Fruit fly (Drosophila melanogaster) whole organism, embryonic: ENCODE data around the gene Ac3.

Source experiments
- B-H1 ChIP-seq: fragments of 200-800 bp; sonication (Bioruptor generic); IDR thresholded peaks from 3 replicates; pipeline ENCODE4 v1.3.6; 2022; ENCODE audit warnings: missing biosample characterization, missing genetic modification characterization
- CG10366 ChIP-seq: fragments of 200-800 bp; sonication (Bioruptor generic); IDR thresholded peaks from 2 replicates; pipeline ENCODE4 v1.3.6; 2022; ENCODE audit warnings: missing biosample characterization, missing genetic modification characterization
- CG11504 ChIP-seq: fragments of 200-800 bp; sonication (Bioruptor generic); optimal IDR thresholded peaks from 3 replicates; lab custom pipeline; 2019; ENCODE audit warnings: missing biosample characterization, mild to moderate bottlenecking, missing genetic modification characterization, moderate library complexity
- CG11723 ChIP-seq: fragments of 200-800 bp; sonication (Bioruptor generic); optimal IDR thresholded peaks from 2 replicates; lab custom pipeline; 2017; ENCODE audit warnings: missing biosample characterization, mild to moderate bottlenecking, missing genetic modification characterization
- CG13624 ChIP-seq: fragments of 200-800 bp; sonication (Bioruptor generic); optimal IDR thresholded peaks from 2 replicates; lab custom pipeline; 2016; ENCODE audit warnings: missing biosample characterization, missing genetic modification characterization
- CG15073 ChIP-seq: fragments of 200-800 bp; sonication (Bioruptor generic); optimal IDR thresholded peaks from 2 replicates; lab custom pipeline; 2016; ENCODE audit warnings: missing biosample characterization, missing genetic modification characterization
- CG15479 ChIP-seq: fragments of 200-800 bp; sonication (Bioruptor generic); optimal IDR thresholded peaks from 3 replicates; lab custom pipeline; 2019; ENCODE audit warnings: missing biosample characterization, mild to moderate bottlenecking, missing genetic modification characterization, moderate library complexity
- CG17912 ChIP-seq: fragments of 200-800 bp; sonication (Bioruptor generic); optimal IDR thresholded peaks from 2 replicates; lab custom pipeline; 2018; ENCODE audit warnings: missing biosample characterization, mild to moderate bottlenecking, missing genetic modification characterization
- CG18011 ChIP-seq: fragments of 200-800 bp; sonication (Bioruptor generic); optimal IDR thresholded peaks from 2 replicates; lab custom pipeline; 2017; ENCODE audit warnings: missing biosample characterization, missing genetic modification characterization, mild to moderate bottlenecking, moderate library complexity, missing genotype
- CG1832 ChIP-seq: fragments of 200-800 bp; sonication (Bioruptor generic); optimal IDR thresholded peaks from 2 replicates; lab custom pipeline; 2017; ENCODE audit warnings: missing biosample characterization, mild to moderate bottlenecking, missing genetic modification characterization, inconsistent platforms
- CG18599 ChIP-seq: fragments of 200-800 bp; sonication (Bioruptor generic); optimal IDR thresholded peaks from 3 replicates; lab custom pipeline; 2017; ENCODE audit warnings: missing biosample characterization, missing genetic modification characterization, mild to moderate bottlenecking, moderate library complexity, missing genetic modification reagents
- CG2199 ChIP-seq: fragments of 200-800 bp; sonication (Bioruptor generic); IDR thresholded peaks from 3 replicates; pipeline ENCODE4 v1.3.6; 2022; ENCODE audit warnings: missing biosample characterization, missing genetic modification characterization
- CG2202 ChIP-seq: fragments of 200-800 bp; sonication (Bioruptor generic); optimal IDR thresholded peaks from 2 replicates; lab custom pipeline; 2018; ENCODE audit warnings: missing biosample characterization, mild to moderate bottlenecking, missing genetic modification characterization
- CG32767 ChIP-seq: fragments of 200-800 bp; sonication (Bioruptor generic); IDR thresholded peaks from 2 replicates; pipeline ENCODE4 v1.3.6; 2022; ENCODE audit warnings: missing biosample characterization, missing genetic modification characterization
- CG33213 ChIP-seq: fragments of 200-800 bp; sonication (Bioruptor generic); optimal IDR thresholded peaks from 3 replicates; lab custom pipeline; 2016; ENCODE audit warnings: missing biosample characterization, missing genetic modification characterization
- CG3838 ChIP-seq: fragments of 200-800 bp; sonication (Bioruptor generic); optimal IDR thresholded peaks from 3 replicates; lab custom pipeline; 2016; ENCODE audit warnings: missing biosample characterization, missing genetic modification characterization
- CG4424 ChIP-seq: fragments of 200-800 bp; sonication (Bioruptor generic); optimal IDR thresholded peaks from 3 replicates; lab custom pipeline; 2016; ENCODE audit warnings: missing biosample characterization, missing genetic modification characterization
- CG4820 ChIP-seq: fragments of 200-800 bp; sonication (Bioruptor generic); optimal IDR thresholded peaks from 3 replicates; lab custom pipeline; 2016; ENCODE audit warnings: missing biosample characterization, missing genetic modification characterization
- CG6272 ChIP-seq: fragments of 200-800 bp; sonication (Bioruptor generic); IDR thresholded peaks from 2 replicates; pipeline ENCODE4 v1.3.6; 2022; ENCODE audit warnings: missing biosample characterization, missing genetic modification characterization
- CG7745 ChIP-seq: fragments of 200-800 bp; sonication (Bioruptor generic); optimal IDR thresholded peaks from 2 replicates; lab custom pipeline; 2018; ENCODE audit warnings: missing biosample characterization, mild to moderate bottlenecking, missing genetic modification characterization, moderate library complexity
- CG7786 ChIP-seq: fragments of 200-800 bp; sonication (Bioruptor generic); optimal IDR thresholded peaks from 2 replicates; lab custom pipeline; 2016; ENCODE audit warnings: missing biosample characterization, missing genetic modification characterization
- CG7987 ChIP-seq: fragments of 200-800 bp; sonication (Bioruptor generic); optimal IDR thresholded peaks from 2 replicates; lab custom pipeline; 2018; ENCODE audit warnings: missing biosample characterization, mild to moderate bottlenecking, missing genetic modification characterization, moderate library complexity
- CG8290 ChIP-seq, 3 experiments: fragments of 200-800 bp; sonication (Bioruptor generic); optimal IDR thresholded peaks; 2 replicates each; lab custom pipeline; 2016 to 2019; ENCODE audit warnings: missing biosample characterization in 3 of 3, missing genetic modification characterization in 3 of 3, mild to moderate bottlenecking in 2 of 3, moderate library complexity in 1 of 3
- CG8478 ChIP-seq: fragments of >200 bp; optimal IDR thresholded peaks from 2 replicates; lab custom pipeline; 2018
- CG9876 ChIP-seq: fragments of 200-800 bp; sonication (Bioruptor generic); optimal IDR thresholded peaks from 2 replicates; lab custom pipeline; 2016; ENCODE audit warnings: missing biosample characterization, missing genetic modification characterization
- CTCF ChIP-seq: fragments of 200-800 bp; sonication (Bioruptor generic); optimal IDR thresholded peaks from 2 replicates; lab custom pipeline; 2017; ENCODE audit warnings: missing biosample characterization, mild to moderate bottlenecking, missing genetic modification characterization, moderate library complexity
- Chrac-16 ChIP-seq: fragments of 200-800 bp; sonication (Bioruptor generic); optimal IDR thresholded peaks from 3 replicates; lab custom pipeline; 2016; ENCODE audit warnings: missing biosample characterization, missing genetic modification characterization
- Deaf1 ChIP-seq: fragments of 200-800 bp; optimal IDR thresholded peaks from 3 replicates; lab custom pipeline; 2019; ENCODE audit warnings: missing biosample characterization, mild to moderate bottlenecking, missing genetic modification characterization, moderate library complexity
- Dfd ChIP-seq, 2 experiments: fragments of >200 bp; optimal IDR thresholded peaks; 2 replicates each; lab custom pipeline; 2017; ENCODE audit warnings: missing biosample characterization in 2 of 2, missing genetic modification characterization in 2 of 2
- Gug ChIP-seq: fragments of 200-800 bp; sonication (Bioruptor generic); IDR thresholded peaks from 4 replicates; pipeline ENCODE4 v1.3.6; 2022; ENCODE audit warnings: missing biosample characterization, missing genetic modification characterization
- MBD-R2 ChIP-seq: fragments of 200-800 bp; sonication (Bioruptor generic); IDR thresholded peaks from 2 replicates; pipeline ENCODE4 v1.3.6; 2022; ENCODE audit warnings: missing biosample characterization, missing genetic modification characterization
- NC2α ChIP-seq: fragments of 200-800 bp; sonication (Bioruptor generic); optimal IDR thresholded peaks from 2 replicates; lab custom pipeline; 2016; ENCODE audit warnings: missing biosample characterization, missing genetic modification characterization
- NFAT ChIP-seq: fragments of 200-800 bp; sonication (Bioruptor generic); IDR thresholded peaks from 2 replicates; pipeline ENCODE4 v1.3.6; 2022; ENCODE audit warnings: missing biosample characterization, missing genetic modification characterization
- Nf-YC ChIP-seq: fragments of 200-800 bp; optimal IDR thresholded peaks from 3 replicates; lab custom pipeline; 2019; ENCODE audit warnings: missing biosample characterization, mild to moderate bottlenecking, missing genetic modification characterization, moderate library complexity
- Spps ChIP-seq: fragments of 200-800 bp; sonication (Bioruptor generic); optimal IDR thresholded peaks from 2 replicates; lab custom pipeline; 2018; ENCODE audit warnings: missing biosample characterization, mild to moderate bottlenecking, missing genetic modification characterization
- Stat92E ChIP-seq, 3 experiments: fragments of >200 bp in 2 of 3; fragments of 200-800 bp in 1 of 3; sonication (Bioruptor generic) in 1 of 3; optimal IDR thresholded peaks; 2 replicates each; lab custom pipeline; 2017 to 2019; ENCODE audit warnings: missing biosample characterization in 3 of 3, missing genetic modification characterization in 3 of 3, mild to moderate bottlenecking in 1 of 3, moderate library complexity in 1 of 3
- ash1 ChIP-seq: fragments of 200-800 bp; sonication (Bioruptor generic); optimal IDR thresholded peaks from 2 replicates; lab custom pipeline; 2018; ENCODE audit warnings: missing biosample characterization, mild to moderate bottlenecking, missing genetic modification characterization
- chm ChIP-seq: fragments of 200-800 bp; sonication (Bioruptor generic); IDR thresholded peaks from 2 replicates; pipeline ENCODE4 v1.3.6; 2022; ENCODE audit warnings: missing biosample characterization, missing genetic modification characterization
- crol ChIP-seq: fragments of 200-800 bp; sonication (Bioruptor generic); IDR thresholded peaks from 2 replicates; pipeline ENCODE4 v1.3.6; 2022; ENCODE audit warnings: missing biosample characterization, missing genetic modification characterization
- dm ChIP-seq: fragments of 200-800 bp; sonication (Bioruptor generic); optimal IDR thresholded peaks from 3 replicates; lab custom pipeline; 2016; ENCODE audit warnings: missing biosample characterization, missing genetic modification characterization
- hth ChIP-seq: fragments of >200 bp; optimal IDR thresholded peaks from 2 replicates; lab custom pipeline; 2017; ENCODE audit warnings: inconsistent platforms
- ind ChIP-seq: fragments of 200-800 bp; sonication (Bioruptor generic); optimal IDR thresholded peaks from 3 replicates; lab custom pipeline; 2016; ENCODE audit warnings: missing biosample characterization, missing genetic modification characterization
- jigr1 ChIP-seq: fragments of 200-800 bp; sonication (Bioruptor generic); IDR thresholded peaks from 3 replicates; pipeline ENCODE4 v1.3.6; 2022; ENCODE audit warnings: missing biosample characterization, missing genetic modification characterization
- kah ChIP-seq: fragments of 200-800 bp; sonication (Bioruptor generic); optimal IDR thresholded peaks from 2 replicates; lab custom pipeline; 2018; ENCODE audit warnings: missing biosample characterization, mild to moderate bottlenecking, missing genetic modification characterization
- ken ChIP-seq: fragments of 200-800 bp; sonication (Bioruptor generic); IDR thresholded peaks from 3 replicates; pipeline ENCODE4 v1.3.6; 2022; ENCODE audit warnings: missing biosample characterization, missing genetic modification characterization
- org-1 ChIP-seq: fragments of 200-800 bp; sonication (Bioruptor generic); optimal IDR thresholded peaks from 2 replicates; lab custom pipeline; 2017; ENCODE audit warnings: missing biosample characterization, missing genetic modification characterization
- otp ChIP-seq: fragments of 200-800 bp; sonication (Bioruptor generic); IDR thresholded peaks from 3 replicates; pipeline ENCODE4, ENCODE4 v1.3.6; 2022; ENCODE audit warnings: missing biosample characterization, missing genetic modification characterization
- psq ChIP-seq: fragments of 200-800 bp; sonication (Bioruptor generic); optimal IDR thresholded peaks from 2 replicates; lab custom pipeline; 2017; ENCODE audit warnings: missing biosample characterization, missing genetic modification characterization
- slbo ChIP-seq: fragments of 200-800 bp; sonication (Bioruptor generic); IDR thresholded peaks from 2 replicates; pipeline ENCODE4 v1.3.6; 2022; ENCODE audit warnings: missing biosample characterization, missing genetic modification characterization
- ssp ChIP-seq: fragments of 200-800 bp; sonication (Bioruptor generic); IDR thresholded peaks from 2 replicates; pipeline ENCODE4 v1.3.6; 2022; ENCODE audit warnings: missing biosample characterization, missing genetic modification characterization
- tap ChIP-seq: fragments of 200-800 bp; optimal IDR thresholded peaks from 3 replicates; lab custom pipeline; 2019; ENCODE audit warnings: missing biosample characterization, mild to moderate bottlenecking, missing genetic modification characterization, moderate library complexity
- vvl ChIP-seq: fragments of 200-800 bp; sonication (Bioruptor generic); IDR thresholded peaks from 2 replicates; pipeline ENCODE4 v1.3.6; 2022; ENCODE audit warnings: missing biosample characterization, missing genetic modification characterization

Ac3 gene

DNA sequence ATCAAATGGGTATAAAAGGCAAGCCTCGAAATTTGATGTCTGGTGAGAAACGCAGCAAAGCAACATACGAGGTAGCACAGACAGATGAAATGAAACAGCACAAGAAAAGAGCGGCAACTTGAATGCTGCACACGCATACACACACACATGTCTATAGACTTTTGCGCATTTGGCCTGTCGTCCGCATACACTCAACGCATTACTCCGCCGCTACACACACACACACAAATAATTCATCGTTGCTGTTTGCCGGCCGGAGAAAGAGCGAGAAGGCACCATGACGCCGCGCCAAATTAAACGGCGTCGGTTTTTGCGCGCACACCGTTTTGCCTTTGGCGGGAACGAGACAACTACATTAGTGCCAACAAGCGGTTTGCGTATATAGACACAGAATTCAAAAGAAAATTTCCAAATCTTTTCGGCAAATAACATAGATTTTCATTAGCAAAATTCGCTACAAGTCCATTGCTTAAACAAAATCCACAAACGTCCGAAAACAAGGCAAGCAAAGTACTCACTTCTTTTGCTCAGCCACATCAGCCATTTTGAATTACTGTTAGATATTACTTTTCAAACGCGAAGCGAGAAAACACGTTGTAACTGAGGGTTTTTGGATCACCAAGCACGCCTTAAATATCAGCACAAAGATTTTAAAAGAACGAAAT, 3.1 kb upstream of the Ac3 start:
- TF ChIP-seq ind (no peak), CG4424 (GFP tag; lab: Kevin White, UChicago) (no peak), CG2199 (GFP tag; lab: Robert Waterston, UW) (peak; percentile 57; the same call in 1 of the 3 replicates), Stat92E (GFP tag; optimal IDR thresholded peaks at IDR 0.05; lab: Kevin White, UChicago) (peak in 1 of 3 experiments; percentile 54), slbo (GFP tag; lab: Robert Waterston, UW) (no peak), CG8290 (GFP tag; optimal IDR thresholded peaks at IDR 0.05; lab: Kevin White, UChicago) (no peak), CG8290 (tag; optimal IDR thresholded peaks at IDR 0.05; lab: Kevin White, UChicago) (peak in 1 of 2 experiments; percentile 73), CG32767 (peak; percentile 94), Deaf1 (tag; lab: Kevin White, UChicago) (peak; percentile 45), CTCF (GFP tag; lab: Kevin White, UChicago) (no peak), NC2α (GFP tag; lab: Kevin White, UChicago) (no peak), org-1 (no peak), NFAT (GFP tag; lab: Robert Waterston, UW) (no peak), CG17912 (GFP tag; lab: Kevin White, UChicago) (no peak), CG6272 (GFP tag; lab: Robert Waterston, UW) (no peak), tap (no peak), CG11504 (tag; lab: Kevin White, UChicago) (peak; percentile 25), jigr1 (GFP tag; lab: Robert Waterston, UW) (no peak), kah (GFP tag; lab: Kevin White, UChicago) (no peak), CG15479 (GFP tag; lab: Kevin White, UChicago) (peak; percentile 99), CG4820 (GFP tag; lab: Kevin White, UChicago) (no peak), Chrac-16 (GFP tag; lab: Kevin White, UChicago) (no peak), CG11723 (GFP tag; lab: Kevin White, UChicago) (no peak), vvl (peak; percentile 58; the same call in 1 of the 2 replicates), CG18011 (no peak), ssp (GFP tag; lab: Robert Waterston, UW) (no peak), CG8478 (lab: Kevin White, UChicago) (no peak), ash1 (GFP tag; lab: Kevin White, UChicago) (no peak), CG1832 (peak; percentile 93), otp (0 out of 3 replicates have a peak, but pooled peaks have one; percentile 34), CG18599 (peak; percentile 17), Nf-YC (tag; lab: Kevin White, UChicago) (peak; percentile 67), CG15073 (no peak), Dfd (GFP tag; optimal IDR thresholded peaks at IDR 0.05; lab: Kevin White, UChicago) (no peak), CG2202 (tag; lab: Kevin White, UChicago) (no peak), Gug (GFP tag; lab: Robert Waterston, UW) (no peak), MBD-R2 (GFP tag; lab: Robert Waterston, UW) (peak; percentile 10; the same call in 1 of the 2 replicates), dm (GFP tag; lab: Kevin White, UChicago) (no peak), CG13624 (GFP tag; lab: Kevin White, UChicago) (peak; percentile 74), CG10366 (GFP tag; lab: Robert Waterston, UW) (no peak), ken (GFP tag; lab: Robert Waterston, UW) (0 out of 3 replicates have a peak, but pooled peaks have one; percentile 18), CG7987 (GFP tag; lab: Kevin White, UChicago) (no peak), chm (GFP tag; lab: Robert Waterston, UW) (peak; percentile 67; the same call in 1 of the 2 replicates), CG7786 (GFP tag; lab: Kevin White, UChicago) (no peak), psq (GFP tag; lab: Kevin White, UChicago) (no peak), hth (lab: Kevin White, UChicago) (no peak), CG33213 (GFP tag; lab: Kevin White, UChicago) (no peak), CG7745 (tag; lab: Kevin White, UChicago) (no peak), CG9876 (GFP tag; lab: Kevin White, UChicago) (no peak), Spps (no peak), crol (no peak), CG3838 (GFP tag; lab: Kevin White, UChicago) (peak; percentile 2), B-H1 (no peak)
